Fruit fly (Drosophila melanogaster) S2 (cell line): ENCODE measurements around the gene CG1986.

Experiments
- CG8478 ChIP-seq: fragments of >200 bp; optimal IDR thresholded peaks from 2 replicates; lab custom pipeline; 2018
- CTCF ChIP-seq, 2 experiments: fragments of >200 bp; optimal IDR thresholded peaks; 2 replicates each; lab custom pipeline; 2018

Gene CG1986

dm6 chrX:9911026-9911425 lies at the start of gene CG1986:
Gene CG1986 (minus strand): TSS chrX:9911126.
- TF ChIP-seq CG8478 (lab: Kevin White, UChicago) (no peak), CTCF (optimal IDR thresholded peaks at IDR 0.05; lab: Kevin White, UChicago) (no peak)

dm6 chrX:9932296-9932892 lies 21.5 kb upstream of the CG1986 start:
- TF ChIP-seq CTCF (optimal IDR thresholded peaks at IDR 0.05; lab: Kevin White, UChicago) (no peak), CG8478 (lab: Kevin White, UChicago) (no peak)

DNA sequence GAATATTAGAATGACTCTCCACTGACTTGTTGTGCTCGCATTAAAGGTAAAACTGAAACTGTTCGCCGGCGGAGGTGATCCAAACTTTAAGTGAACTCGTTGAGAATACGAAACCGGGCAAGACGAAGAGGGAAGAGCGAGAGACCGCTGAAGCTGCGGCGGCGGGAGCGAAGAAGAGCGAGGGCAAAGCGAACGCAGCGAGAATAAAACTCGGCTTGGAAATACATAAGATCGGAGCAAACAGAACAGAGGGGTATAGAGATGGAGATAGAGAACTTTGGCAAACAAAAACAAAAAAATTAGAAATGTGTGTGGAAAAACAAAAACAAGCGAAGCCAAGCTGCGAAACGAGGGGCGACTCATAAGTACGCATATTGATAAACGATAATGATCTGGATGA lies 20.0 kb upstream of the CG1986 start, which contains the start of gene Idgf4:
Gene Idgf4, minus strand, starts transcription at position 67 of the 400 bp plus-strand sequence.
- TF ChIP-seq CG8478 (lab: Kevin White, UChicago) (no peak), CTCF (optimal IDR thresholded peaks at IDR 0.05; lab: Kevin White, UChicago) (no peak)

dm6 chrX:9911751-9912150 lies 825 bp upstream of the CG1986 start:
- TF ChIP-seq CTCF (optimal IDR thresholded peaks at IDR 0.05; lab: Kevin White, UChicago) (no peak), CG8478 (lab: Kevin White, UChicago) (no peak)

dm6 chrX:9909384-9909783 lies 1.5 kb downstream of the CG1986 start:
- no peak for TF ChIP-seq CTCF (optimal IDR thresholded peaks at IDR 0.05; lab: Kevin White, UChicago)
- TF ChIP-seq CG8478 (lab: Kevin White, UChicago), result no peak

DNA sequence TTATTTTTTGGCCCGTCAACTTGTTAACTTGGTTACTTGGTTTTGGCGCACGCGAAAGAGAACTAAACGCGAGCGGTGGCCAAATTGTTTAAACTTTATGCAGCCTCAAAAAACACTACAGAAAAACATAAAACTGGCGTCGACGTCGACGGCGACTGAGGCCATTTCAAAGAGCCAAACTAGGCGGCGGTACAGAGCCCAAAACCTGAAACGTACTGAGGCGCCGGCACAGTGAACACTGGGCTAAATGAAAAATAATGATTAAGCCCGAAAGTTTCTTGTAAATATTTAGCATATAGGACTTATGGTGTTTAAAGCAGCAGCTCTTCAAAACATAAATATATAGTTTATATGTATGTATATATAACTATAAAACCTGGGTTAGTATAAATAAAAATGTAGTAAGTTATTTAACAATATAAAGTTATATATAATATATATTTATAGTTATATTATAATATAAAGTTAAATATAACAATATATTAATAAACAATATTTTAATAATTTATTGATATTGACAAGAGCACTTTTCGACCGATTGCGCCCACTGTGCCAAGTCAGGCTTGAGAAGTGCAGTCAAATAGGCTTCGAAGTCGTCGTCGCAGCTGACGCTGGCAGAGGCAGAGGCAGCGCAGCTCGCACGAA lies 11.3 kb downstream of the CG1986 start, which contains the start of gene CG15249:
Gene CG15249, minus strand, starts transcription at position 51 of the 645 bp plus-strand sequence.
- TF ChIP-seq CG8478 (lab: Kevin White, UChicago) (no peak), CTCF (optimal IDR thresholded peaks at IDR 0.05; lab: Kevin White, UChicago) (no peak)

DNA sequence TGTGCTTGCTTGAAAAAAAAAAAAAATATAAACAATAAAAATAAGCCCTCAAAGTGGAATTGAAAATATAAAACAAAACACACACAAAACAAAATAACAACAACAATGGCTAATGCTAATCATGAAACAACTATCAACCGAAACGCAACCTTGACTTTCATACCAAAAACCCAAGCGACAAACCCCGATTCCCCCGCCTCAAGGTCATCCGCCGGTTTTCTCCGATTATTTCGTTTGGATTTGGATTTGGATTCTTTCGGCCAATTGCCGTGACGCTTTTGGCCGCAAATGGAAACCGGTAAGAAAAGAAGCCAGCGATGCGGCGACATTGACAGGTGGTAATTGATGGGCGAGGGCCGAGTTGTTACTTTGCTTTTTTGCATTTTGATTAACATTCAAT lies 13.3 kb downstream of the CG1986 start:
- no peak for TF ChIP-seq CTCF (optimal IDR thresholded peaks at IDR 0.05; lab: Kevin White, UChicago)
- TF ChIP-seq CG8478 (lab: Kevin White, UChicago), result no peak

DNA sequence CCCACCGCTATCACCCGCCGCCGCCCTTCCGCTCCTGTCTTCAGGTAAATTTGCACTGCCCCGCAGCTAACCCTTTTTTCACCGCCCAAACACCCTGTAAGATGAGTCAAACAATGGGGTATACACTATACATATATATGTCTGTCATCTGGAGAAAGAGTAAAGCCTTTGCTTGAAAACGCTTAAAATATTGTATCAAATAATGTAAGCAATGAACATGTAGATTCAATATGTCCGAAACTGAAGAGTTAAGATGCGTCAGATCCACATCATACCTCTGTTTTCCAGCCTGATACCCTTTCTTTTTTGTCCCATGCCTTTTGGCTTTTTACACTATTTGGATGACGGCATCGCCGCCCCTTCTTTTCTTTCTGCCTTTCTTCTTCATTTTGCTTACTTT lies 18.1 kb downstream of the CG1986 start:
- no peak for TF ChIP-seq CTCF (optimal IDR thresholded peaks at IDR 0.05; lab: Kevin White, UChicago)
- no peak for TF ChIP-seq CG8478 (lab: Kevin White, UChicago)

dm6 chrX:9889686-9890085 lies 21.2 kb downstream of the CG1986 start:
- no peak for TF ChIP-seq CG8478 (lab: Kevin White, UChicago)

DNA sequence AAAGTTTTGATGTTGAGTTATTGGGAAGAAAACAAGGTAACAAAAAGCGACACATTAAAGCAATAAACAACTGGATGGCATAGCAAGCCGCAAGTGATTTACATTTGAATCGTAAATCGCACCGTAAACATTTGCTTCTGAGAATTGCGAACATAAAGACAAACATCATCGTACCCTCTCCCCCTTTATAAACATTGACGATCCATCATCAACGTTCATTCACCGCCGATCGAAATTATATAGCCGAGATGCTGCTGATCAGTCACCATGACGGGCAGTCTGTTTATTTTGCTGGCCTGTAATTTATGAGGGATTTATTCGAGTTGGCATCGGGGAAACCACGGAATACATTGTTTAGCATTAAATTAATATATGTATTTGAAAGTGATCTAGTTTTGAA lies 25.6 kb downstream of the CG1986 start:
- TF ChIP-seq CTCF (optimal IDR thresholded peaks at IDR 0.05; lab: Kevin White, UChicago) (no peak), CG8478 (lab: Kevin White, UChicago) (no peak)

- TF ChIP-seq CTCF (optimal IDR thresholded peaks at IDR 0.05; lab: Kevin White, UChicago), result no peak
These were observed 26.7 kb downstream of the CG1986 start, which contains the start of gene CG9691 for dm6 chrX:9884221-9884620. Gene CG9691 (plus strand): TSS chrX:9884442.

- TF ChIP-seq CG8478 (lab: Kevin White, UChicago) (no peak), CTCF (optimal IDR thresholded peaks at IDR 0.05; lab: Kevin White, UChicago) (no peak)
These were observed 28.0 kb downstream of the CG1986 start for dm6 chrX:9882900-9883299.

dm6 chrX:9881746-9882145 lies 29.2 kb downstream of the CG1986 start, which contains the start of gene CG9689:
Gene CG9689 (plus strand): TSS chrX:9881953.
- no peak for TF ChIP-seq CG8478 (lab: Kevin White, UChicago)

- no peak for TF ChIP-seq CTCF (optimal IDR thresholded peaks at IDR 0.05; lab: Kevin White, UChicago)
- TF ChIP-seq CG8478 (lab: Kevin White, UChicago), result no peak
These were observed 31.4 kb downstream of the CG1986 start, which contains the start of gene CG9686 for dm6 chrX:9879570-9879969. Gene CG9686 (plus strand): TSS chrX:9879870.

- no peak for TF ChIP-seq CTCF (optimal IDR thresholded peaks at IDR 0.05; lab: Kevin White, UChicago)
- no peak for TF ChIP-seq CG8478 (lab: Kevin White, UChicago)
These were observed 32.8 kb downstream of the CG1986 start, which contains the start of gene CG1468 for dm6 chrX:9878125-9878524. Gene CG1468 (plus strand): TSS chrX:9878422.

- no peak for TF ChIP-seq CTCF (optimal IDR thresholded peaks at IDR 0.05; lab: Kevin White, UChicago)
- TF ChIP-seq CG8478 (lab: Kevin White, UChicago), result no peak
These were observed 33.7 kb downstream of the CG1986 start for dm6 chrX:9877240-9877639.
